Worm (Caenorhabditis elegans) whole organism, L4 larva: ENCODE data around the gene nsun-1.

Experiments used
- D1046.2 ChIP-seq: fragments of 200-800 bp; sonication (Bioruptor generic); IDR thresholded peaks from 2 replicates; pipeline ENCODE4 v1.3.6; 2022; ENCODE audit warnings: missing genetic modification characterization, missing compliant biosample characterization
- F26F4.8 ChIP-seq: fragments of 200-800 bp; sonication (Bioruptor generic); conservative IDR thresholded peaks from 2 replicates; pipeline ENCODE4 v1.3.6; 2022; ENCODE audit warnings: missing genetic modification characterization, missing compliant biosample characterization
- F37D6.2 ChIP-seq: sonication (generic microtip); optimal IDR thresholded peaks from 2 replicates; lab custom pipeline; 2016; ENCODE audit warnings: mild to moderate bottlenecking, missing genetic modification characterization, missing compliant biosample characterization
- F49E8.2 ChIP-seq: sonication (generic microtip); optimal IDR thresholded peaks from 2 replicates; lab custom pipeline; 2016; ENCODE audit warnings: missing compliant biosample characterization, mild to moderate bottlenecking, missing genetic modification characterization, borderline replicate concordance
- T20F7.1 ChIP-seq: fragments of 200-800 bp; sonication (Bioruptor generic); optimal IDR thresholded peaks from 2 replicates; lab custom pipeline; 2018; ENCODE audit warnings: mild to moderate bottlenecking, missing genetic modification characterization, missing compliant biosample characterization
- Y105C5A.15 ChIP-seq: fragments of 200-800 bp; sonication (Bioruptor generic); IDR thresholded peaks from 2 replicates; pipeline ENCODE4 v1.3.6; 2022; ENCODE audit warnings: missing genetic modification characterization, missing compliant biosample characterization
- ZK337.2 ChIP-seq: fragments of 200-800 bp; sonication (Bioruptor generic); IDR thresholded peaks from 2 replicates; pipeline ENCODE4 v1.3.6; 2022; ENCODE audit warnings: missing genetic modification reagents, missing genetic modification characterization, missing compliant biosample characterization
- arid-1 ChIP-seq: fragments of 200-800 bp; sonication (Bioruptor generic); conservative IDR thresholded peaks from 2 replicates; pipeline ENCODE4 v1.3.6; 2022; ENCODE audit warnings: missing genetic modification reagents, missing genetic modification characterization, missing compliant biosample characterization
- attf-4 ChIP-seq: sonication (generic microtip); optimal IDR thresholded peaks from 3 replicates; lab custom pipeline; 2017; ENCODE audit warnings: missing biosample characterization, missing genetic modification characterization
- ceh-20 ChIP-seq: fragments of 200-800 bp; sonication (Bioruptor generic); IDR thresholded peaks from 2 replicates; pipeline ENCODE4 v1.3.6; 2022; ENCODE audit warnings: missing genetic modification reagents, missing genetic modification characterization, missing compliant biosample characterization
- ceh-32 ChIP-seq: sonication (generic microtip); optimal IDR thresholded peaks from 2 replicates; lab custom pipeline; 2016; ENCODE audit warnings: mild to moderate bottlenecking, missing genetic modification characterization, missing compliant biosample characterization; ENCODE audit not compliant: poor library complexity
- ceh-82 ChIP-seq: sonication (generic microtip); optimal IDR thresholded peaks from 2 replicates; lab custom pipeline; 2017; ENCODE audit warnings: missing biosample characterization, missing genetic modification characterization
- ces-1 ChIP-seq: fragments of 150-350 bp; sonication (generic microtip); optimal IDR thresholded peaks from 4 replicates; lab custom pipeline; 2014; ENCODE audit warnings: missing biosample characterization, missing genetic modification reagents, missing genetic modification characterization
- daf-8 ChIP-seq: fragments of 200-800 bp; sonication (Bioruptor generic); IDR thresholded peaks from 2 replicates; pipeline ENCODE4 v1.3.6; 2022; ENCODE audit warnings: missing genetic modification characterization, missing compliant biosample characterization
- dmd-6 ChIP-seq: fragments of 200-800 bp; sonication (Bioruptor generic); IDR thresholded peaks from 2 replicates; pipeline ENCODE4 v1.3.6; 2022; ENCODE audit warnings: missing genetic modification reagents, missing genetic modification characterization, missing compliant biosample characterization
- dmd-8 ChIP-seq: fragments of 200-800 bp; sonication (Bioruptor generic); IDR thresholded peaks from 2 replicates; pipeline ENCODE4 v1.3.6; 2022; ENCODE audit warnings: missing genetic modification characterization, missing compliant biosample characterization
- dmd-9 ChIP-seq: fragments of 200-800 bp; sonication (Bioruptor generic); IDR thresholded peaks from 2 replicates; pipeline ENCODE4 v1.3.6; 2022; ENCODE audit warnings: missing genetic modification reagents, missing genetic modification characterization, missing compliant biosample characterization
- dpl-1 ChIP-seq: fragments of 150-350 bp; optimal IDR thresholded peaks from 2 replicates; lab custom pipeline; 2014; ENCODE audit warnings: missing biosample characterization, missing genetic modification reagents, missing genetic modification characterization
- dve-1 ChIP-seq: sonication (generic microtip); optimal IDR thresholded peaks from 2 replicates; lab custom pipeline; 2017; ENCODE audit warnings: antibody characterized with exemption, mild to moderate bottlenecking, missing genetic modification characterization, missing compliant biosample characterization; ENCODE audit not compliant: insufficient read depth
- egl-27 ChIP-seq: sonication (generic microtip); optimal IDR thresholded peaks from 3 replicates; lab custom pipeline; 2017; ENCODE audit warnings: missing biosample characterization, missing genetic modification reagents, missing genetic modification characterization
- egl-43 ChIP-seq: fragments of 200-800 bp; sonication (Bioruptor generic); IDR thresholded peaks from 2 replicates; pipeline ENCODE4 v1.3.6; 2022; ENCODE audit warnings: missing genetic modification reagents, missing genetic modification characterization, missing compliant biosample characterization
- hif-1 ChIP-seq, 2 experiments: sonication (generic microtip); optimal IDR thresholded peaks; 2 replicates each; lab custom pipeline; 2016 to 2017; ENCODE audit warnings: missing compliant biosample characterization in 2 of 2, missing genetic modification characterization in 2 of 2, missing genetic modification reagents in 2 of 2, missing genotype in 2 of 2, mild to moderate bottlenecking in 1 of 2
- hlh-11 ChIP-seq: fragments of 200-800 bp; sonication (Bioruptor generic); optimal IDR thresholded peaks from 2 replicates; lab custom pipeline; 2018; ENCODE audit warnings: mild to moderate bottlenecking, missing genetic modification characterization, missing compliant biosample characterization
- hmg-1.1 ChIP-seq: fragments of 200-800 bp; sonication (Bioruptor generic); IDR thresholded peaks from 2 replicates; pipeline ENCODE4 v1.3.6; 2022; ENCODE audit warnings: missing genetic modification reagents, missing genetic modification characterization, missing compliant biosample characterization
- jun-1 ChIP-seq: fragments of 150-350 bp; optimal IDR thresholded peaks from 2 replicates; lab custom pipeline; 2014; ENCODE audit warnings: missing biosample characterization, missing genetic modification reagents, missing genetic modification characterization
- lim-7 ChIP-seq: fragments of 200-800 bp; sonication (Bioruptor generic); IDR thresholded peaks from 2 replicates; pipeline ENCODE4 v1.3.6; 2022; ENCODE audit warnings: missing genetic modification characterization, missing compliant biosample characterization
- lin-1 ChIP-seq: fragments of 200-800 bp; sonication (Bioruptor generic); IDR thresholded peaks from 2 replicates; pipeline ENCODE4 v1.3.6; 2022; ENCODE audit warnings: missing genetic modification reagents, missing genetic modification characterization, missing compliant biosample characterization
- lin-13 ChIP-seq: fragments of 150-350 bp; optimal IDR thresholded peaks from 2 replicates; lab custom pipeline; 2014; ENCODE audit warnings: missing biosample characterization, missing genetic modification reagents, missing genetic modification characterization
- lin-29 ChIP-seq: fragments of 200-800 bp; sonication (Bioruptor generic); IDR thresholded peaks from 2 replicates; pipeline ENCODE4 v1.3.6; 2022; ENCODE audit warnings: missing genetic modification reagents, missing genetic modification characterization, missing compliant biosample characterization
- lir-3 ChIP-seq: sonication (generic microtip); optimal IDR thresholded peaks from 2 replicates; lab custom pipeline; 2016; ENCODE audit warnings: mild to moderate bottlenecking, missing genetic modification characterization, missing compliant biosample characterization
- lsy-2 ChIP-seq, 2 experiments: fragments of 150-350 bp in 1 of 2; sonication (generic microtip) in 1 of 2; optimal IDR thresholded peaks; 2 replicates each; lab custom pipeline; 2014 to 2017; ENCODE audit warnings: missing biosample characterization in 2 of 2, missing genetic modification characterization in 2 of 2
- madf-9 ChIP-seq: fragments of 200-800 bp; sonication (Bioruptor generic); conservative IDR thresholded peaks from 2 replicates; pipeline ENCODE4 v1.3.6; 2022; ENCODE audit warnings: missing genetic modification reagents, missing genetic modification characterization, missing compliant biosample characterization
- mdt-29 ChIP-seq: fragments of 200-800 bp; sonication (Bioruptor generic); IDR thresholded peaks from 2 replicates; pipeline ENCODE4 v1.3.6; 2022; ENCODE audit warnings: missing genetic modification reagents, missing genetic modification characterization, missing compliant biosample characterization
- mep-1 ChIP-seq: fragments of 150-350 bp; sonication (generic microtip); optimal IDR thresholded peaks from 3 replicates; lab custom pipeline; 2014; ENCODE audit warnings: missing biosample characterization, missing genetic modification characterization
- mes-2 ChIP-seq: sonication (generic microtip); optimal IDR thresholded peaks from 2 replicates; lab custom pipeline; 2016; ENCODE audit warnings: missing genotype, mild to moderate bottlenecking, missing genetic modification characterization, missing compliant biosample characterization; ENCODE audit not compliant: poor library complexity, severe bottlenecking
- mxl-3 ChIP-seq: fragments of 200-800 bp; sonication (Bioruptor generic); optimal IDR thresholded peaks from 2 replicates; lab custom pipeline; 2018; ENCODE audit warnings: mild to moderate bottlenecking, missing genetic modification characterization, missing compliant biosample characterization
- nhr-10 ChIP-seq: fragments of 150-350 bp; optimal IDR thresholded peaks from 2 replicates; lab custom pipeline; 2014; ENCODE audit warnings: missing biosample characterization, missing genetic modification characterization
- nhr-102 ChIP-seq: sonication (generic microtip); optimal IDR thresholded peaks from 2 replicates; lab custom pipeline; 2016; ENCODE audit warnings: mild to moderate bottlenecking, missing genetic modification characterization, moderate library complexity, missing compliant biosample characterization
- nhr-111 ChIP-seq: fragments of 200-800 bp; sonication (Bioruptor generic); optimal IDR thresholded peaks from 2 replicates; lab custom pipeline; 2018; ENCODE audit warnings: mild to moderate bottlenecking, missing genetic modification characterization, missing compliant biosample characterization
- nhr-41 ChIP-seq: fragments of 200-800 bp; sonication (Bioruptor generic); IDR thresholded peaks from 2 replicates; pipeline ENCODE4 v1.3.6; 2022; ENCODE audit warnings: missing genetic modification reagents, missing genetic modification characterization, missing compliant biosample characterization
- nhr-77 ChIP-seq: fragments of 150-350 bp; optimal IDR thresholded peaks from 2 replicates; lab custom pipeline; 2014; ENCODE audit warnings: missing biosample characterization, missing genetic modification characterization
- pha-4 ChIP-seq, 2 experiments: fragments of 150-350 bp in 1 of 2; fragments of 200-800 bp in 1 of 2; sonication (Bioruptor generic) in 1 of 2; IDR thresholded peaks in 1 of 2; optimal IDR thresholded peaks in 1 of 2; 2 replicates each; pipeline versions ENCODE4 v1.3.6 to Lab custom; 2014 to 2022; ENCODE audit warnings: missing genetic modification characterization in 2 of 2, missing genetic modification reagents in 2 of 2, missing biosample characterization in 1 of 2, missing compliant biosample characterization in 1 of 2
- saeg-2 ChIP-seq: fragments of 200-800 bp; sonication (Bioruptor generic); IDR thresholded peaks from 2 replicates; pipeline ENCODE4 v1.3.6; 2022; ENCODE audit warnings: missing genetic modification reagents, missing genetic modification characterization, missing compliant biosample characterization
- tag-97 ChIP-seq: fragments of 200-800 bp; sonication (Bioruptor generic); IDR thresholded peaks from 2 replicates; pipeline ENCODE4 v1.3.6; 2022; ENCODE audit warnings: missing genetic modification characterization, missing compliant biosample characterization
- tra-1 ChIP-seq: fragments of 200-800 bp; sonication (Bioruptor generic); IDR thresholded peaks from 2 replicates; pipeline ENCODE4 v1.3.6; 2022; ENCODE audit warnings: missing genetic modification reagents, missing genetic modification characterization, missing compliant biosample characterization
- unc-130 ChIP-seq: sonication (generic microtip); optimal IDR thresholded peaks from 2 replicates; lab custom pipeline; 2016; ENCODE audit warnings: missing genetic modification reagents, missing genetic modification characterization, missing compliant biosample characterization
- unc-39 ChIP-seq: sonication (generic microtip); optimal IDR thresholded peaks from 2 replicates; lab custom pipeline; 2017; ENCODE audit warnings: missing biosample characterization, missing genetic modification characterization
- zfp-2 ChIP-seq: sonication (generic microtip); optimal IDR thresholded peaks from 2 replicates; lab custom pipeline; 2016; ENCODE audit warnings: mild to moderate bottlenecking, missing genetic modification characterization, missing compliant biosample characterization
- zip-11 ChIP-seq: fragments of 200-800 bp; sonication (Bioruptor generic); IDR thresholded peaks from 2 replicates; pipeline ENCODE4 v1.3.6; 2022; ENCODE audit warnings: missing genetic modification characterization, missing compliant biosample characterization
- ztf-11 ChIP-seq: fragments of 150-350 bp; optimal IDR thresholded peaks from 2 replicates; lab custom pipeline; 2014; ENCODE audit warnings: missing biosample characterization, missing genetic modification characterization

Gene nsun-1

DNA sequence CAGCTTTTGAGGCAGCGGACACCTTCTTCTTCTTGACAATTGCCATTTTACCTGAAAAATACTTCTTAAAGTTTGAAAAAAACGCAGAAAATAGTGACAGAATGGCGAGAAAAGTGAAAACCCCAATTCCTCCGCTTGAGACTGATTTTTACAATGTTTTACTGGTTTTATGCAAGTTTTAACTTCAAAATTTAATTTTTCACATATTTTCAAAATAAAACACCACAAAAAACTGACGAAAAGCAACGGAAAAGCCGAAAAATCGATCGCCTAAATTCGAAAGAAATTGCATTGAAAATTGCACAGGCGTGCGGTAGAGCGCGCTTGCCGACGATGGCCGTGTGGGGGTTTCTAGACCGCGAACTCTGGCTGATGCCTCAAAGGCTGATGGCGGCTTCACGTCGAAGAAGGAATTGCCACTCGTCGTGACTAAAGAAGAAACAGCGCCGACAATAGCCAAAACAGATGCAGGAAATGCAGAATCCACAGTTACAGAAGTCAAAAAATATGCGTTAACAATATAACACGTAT lies at the start of gene nsun-1:
nsun-1 (minus strand) TSS at position 51 of the 531 bp plus-strand sequence.
- no peak for TF ChIP-seq egl-27 (tag; lab: Kevin White, UChicago)
- peak; percentile 94 for TF ChIP-seq mes-2
- no peak for TF ChIP-seq Y105C5A.15 (GFP tag; lab: Robert Waterston, UW)
- TF ChIP-seq hmg-1.1 (GFP tag; lab: Robert Waterston, UW) = 0 out of 2 replicates have a peak, but pooled peaks have one; percentile 48
- peak; percentile 4 for TF ChIP-seq nhr-77
- TF ChIP-seq nhr-111 (GFP tag; lab: Kevin White, UChicago) = no peak
- no peak for TF ChIP-seq ceh-32 (tag; lab: Kevin White, UChicago)
- TF ChIP-seq lsy-2 (tag; optimal IDR thresholded peaks at IDR 0.05; lab: Kevin White, UChicago) = peak in 1 of 2 experiments; percentile 62
- 0 out of 2 replicates have a peak, but pooled peaks have one; percentile 11 for TF ChIP-seq ZK337.2 (GFP tag; lab: Robert Waterston, UW)
- TF ChIP-seq dmd-9 = no peak
- no peak for TF ChIP-seq mdt-29 (GFP tag; lab: Robert Waterston, UW)
- no peak for TF ChIP-seq daf-8 (GFP tag; lab: Robert Waterston, UW)
- no peak for TF ChIP-seq lim-7 (GFP tag; lab: Robert Waterston, UW)
- TF ChIP-seq mep-1 (tag; lab: Kevin White, UChicago) = peak; percentile 0
- TF ChIP-seq tra-1 (GFP tag; lab: Robert Waterston, UW) = no peak
- peak; percentile 79 for TF ChIP-seq unc-130 (GFP tag; lab: Kevin White, UChicago)
- no peak for TF ChIP-seq zip-11 (GFP tag; lab: Robert Waterston, UW)
- no peak for TF ChIP-seq unc-39 (tag; lab: Kevin White, UChicago)
- TF ChIP-seq lin-29 (GFP tag; lab: Robert Waterston, UW) = no peak
- TF ChIP-seq lir-3 (tag; lab: Kevin White, UChicago) = no peak
- TF ChIP-seq tag-97 (GFP tag; lab: Robert Waterston, UW) = no peak
- TF ChIP-seq saeg-2 = no peak
- no peak for TF ChIP-seq dmd-8 (GFP tag; lab: Robert Waterston, UW)
- TF ChIP-seq arid-1 (GFP tag; lab: Robert Waterston, UW) = no peak
- TF ChIP-seq jun-1 (tag; lab: Kevin White, UChicago) = no peak
- no peak for TF ChIP-seq ces-1 (GFP tag; lab: Kevin White, UChicago)
- TF ChIP-seq D1046.2 = peak; percentile 79
- TF ChIP-seq F26F4.8 (GFP tag; lab: Robert Waterston, UW) = no peak
- no peak for TF ChIP-seq egl-43 (GFP tag; lab: Robert Waterston, UW)
- TF ChIP-seq hif-1 (tag; optimal IDR thresholded peaks at IDR 0.05; lab: Kevin White, UChicago) = peak in 1 of 2 experiments; percentile 78
- no peak for TF ChIP-seq nhr-10 (tag; lab: Kevin White, UChicago)
- no peak for TF ChIP-seq ceh-20 (GFP tag; lab: Robert Waterston, UW)
- TF ChIP-seq pha-4 (GFP tag; IDR thresholded peaks at IDR 0.05; lab: Robert Waterston, UW) = no peak
- no peak for TF ChIP-seq pha-4 (tag; optimal IDR thresholded peaks at IDR 0.05; lab: Kevin White, UChicago)
- no peak for TF ChIP-seq ztf-11
- peak; percentile 1 for TF ChIP-seq hlh-11
- TF ChIP-seq lin-1 (GFP tag; lab: Robert Waterston, UW) = no peak
- no peak for TF ChIP-seq F37D6.2 (tag; lab: Kevin White, UChicago)
- TF ChIP-seq T20F7.1 (GFP tag; lab: Kevin White, UChicago) = no peak
- peak; percentile 40 for TF ChIP-seq dpl-1
- no peak for TF ChIP-seq nhr-41 (GFP tag; lab: Robert Waterston, UW)
- no peak for TF ChIP-seq zfp-2 (tag; lab: Kevin White, UChicago)
- TF ChIP-seq ceh-82 (tag; lab: Kevin White, UChicago) = no peak
- TF ChIP-seq nhr-102 (tag; lab: Kevin White, UChicago) = no peak
- TF ChIP-seq lin-13 (GFP tag; lab: Kevin White, UChicago) = peak; percentile 55
- no peak for TF ChIP-seq F49E8.2 (tag; lab: Kevin White, UChicago)
- no peak for TF ChIP-seq dve-1 (tag; lab: Kevin White, UChicago)
- TF ChIP-seq dmd-6 (GFP tag; lab: Robert Waterston, UW) = 0 out of 2 replicates have a peak, but pooled peaks have one; percentile 21
- TF ChIP-seq madf-9 (GFP tag; lab: Robert Waterston, UW) = no peak
- TF ChIP-seq mxl-3 (GFP tag; lab: Kevin White, UChicago) = peak; percentile 42
- no peak for TF ChIP-seq attf-4 (tag; lab: Kevin White, UChicago)
